Fruit fly (Drosophila melanogaster): ENCODE results near the gene Josd.

Gene Josd

dm6 chrX:6255414-6255915, 5.5 kb upstream of the Josd start, which contains the start of the genes Rbcn-3A and Spx (continued):
- TF ChIP-seq CG15601 (tag; optimal IDR thresholded peaks at IDR 0.05) (peak; percentile 29), CG18619 (GFP tag; optimal IDR thresholded peaks at IDR 0.05) (peak; percentile 30), pros (GFP tag; optimal IDR thresholded peaks at IDR 0.05) (no peak), shn (GFP tag; optimal IDR thresholded peaks at IDR 0.05) (no peak), CG3163 (GFP tag; optimal IDR thresholded peaks at IDR 0.05) (no peak), CG8290 (GFP tag; optimal IDR thresholded peaks at IDR 0.05) (no peak), CG8290 (tag; optimal IDR thresholded peaks at IDR 0.05) (no peak), hbn (GFP tag; IDR thresholded peaks at IDR 0.05; ENCODE audit: partially characterized antibody) (peak; percentile 78), Bteb2 (GFP tag; optimal IDR thresholded peaks at IDR 0.05) (no peak), tap (tag; optimal IDR thresholded peaks at IDR 0.05) (no peak), CG8089 (GFP tag; optimal IDR thresholded peaks at IDR 0.05) (no peak), CG9215 (GFP tag; IDR thresholded peaks at IDR 0.05) (0 out of 2 replicates have a peak, but pooled peaks have one; percentile 11), eve (GFP tag; optimal IDR thresholded peaks at IDR 0.05) (no peak), CG10366 (GFP tag; IDR thresholded peaks at IDR 0.05) (no peak), E2f2 (GFP tag; IDR thresholded peaks at IDR 0.05) (peak; percentile 34; the same call in 1 of the 2 replicates), Dfd (GFP tag; optimal IDR thresholded peaks at IDR 0.05) (no peak), CG3726 (GFP tag; IDR thresholded peaks at IDR 0.05) (no peak), Doc3 (GFP tag; IDR thresholded peaks at IDR 0.05; ENCODE audit: partially characterized antibody) (peak; percentile 89), CG4820 (GFP tag; optimal IDR thresholded peaks at IDR 0.05) (no peak), stwl (tag; optimal IDR thresholded peaks at IDR 0.05) (peak; percentile 51), CG43689 (GFP tag; IDR thresholded peaks at IDR 0.05) (no peak), tup (GFP tag; optimal IDR thresholded peaks at IDR 0.05) (no peak), Antp (GFP tag; optimal IDR thresholded peaks at IDR 0.05) (no peak), CG13624 (GFP tag; optimal IDR thresholded peaks at IDR 0.05) (no peak), CG16813 (GFP tag; IDR thresholded peaks at IDR 0.05; ENCODE audit: partially characterized antibody) (peak; percentile 90), Ravus (GFP tag; IDR thresholded peaks at IDR 0.05) (no peak), CG11085 (GFP tag; IDR thresholded peaks at IDR 0.05) (no peak), HmgD (GFP tag; optimal IDR thresholded peaks at IDR 0.05) (no peak), Bgb (GFP tag; IDR thresholded peaks at IDR 0.05; ENCODE audit: partially characterized antibody) (peak; percentile 80), CG17385 (GFP tag; optimal IDR thresholded peaks at IDR 0.05) (no peak), CG5953 (GFP tag; IDR thresholded peaks at IDR 0.05) (no peak), CG6175 (GFP tag; IDR thresholded peaks at IDR 0.05) (no peak), CG6765 (GFP tag; optimal IDR thresholded peaks at IDR 0.05) (no peak), CG15479 (GFP tag; optimal IDR thresholded peaks at IDR 0.05) (no peak), cg (GFP tag; optimal IDR thresholded peaks at IDR 0.05) (no peak), pzg (GFP tag; optimal IDR thresholded peaks at IDR 0.05) (peak; percentile 42), CG8944 (GFP tag; optimal IDR thresholded peaks at IDR 0.05) (no peak), CG10462 (GFP tag; optimal IDR thresholded peaks at IDR 0.05) (no peak), sr (GFP tag; IDR thresholded peaks at IDR 0.05) (no peak), CG7556 (GFP tag; optimal IDR thresholded peaks at IDR 0.05) (peak; percentile 1), fd96Cb (tag; optimal IDR thresholded peaks at IDR 0.05) (no peak), Blimp-1 (GFP tag; optimal IDR thresholded peaks at IDR 0.05) (no peak), CG17802 (tag; optimal IDR thresholded peaks at IDR 0.05) (no peak), CrebB (tag; optimal IDR thresholded peaks at IDR 0.05) (no peak), prd (optimal IDR thresholded peaks at IDR 0.05) (no peak), prd (GFP tag; IDR thresholded peaks at IDR 0.05) (peak; percentile 41; the same call in 1 of the 3 replicates), PHDP (tag; optimal IDR thresholded peaks at IDR 0.05) (peak; percentile 45), CG12391 (tag; optimal IDR thresholded peaks at IDR 0.05) (peak; percentile 68), CG12942 (GFP tag; optimal IDR thresholded peaks at IDR 0.05) (peak; percentile 3), CG2202 (tag; optimal IDR thresholded peaks at IDR 0.05) (no peak), CG1233 (GFP tag; optimal IDR thresholded peaks at IDR 0.05) (no peak), lmd (GFP tag; IDR thresholded peaks at IDR 0.05) (no peak; the same call in 1 of the 2 replicates)
